Worm (Caenorhabditis elegans) whole organism, L2 larva: ENCODE measurements around the gene nhx-6.

Experiments used
- sem-4 ChIP-seq: fragments of 150-350 bp; optimal IDR thresholded peaks from 2 replicates; lab custom pipeline; 2014; ENCODE audit warnings: missing biosample characterization, missing genetic modification reagents, missing genetic modification characterization
- snpc-4 ChIP-seq: fragments of 150-350 bp; optimal IDR thresholded peaks from 2 replicates; lab custom pipeline; 2014; ENCODE audit warnings: missing biosample characterization, missing genetic modification characterization

DNA sequence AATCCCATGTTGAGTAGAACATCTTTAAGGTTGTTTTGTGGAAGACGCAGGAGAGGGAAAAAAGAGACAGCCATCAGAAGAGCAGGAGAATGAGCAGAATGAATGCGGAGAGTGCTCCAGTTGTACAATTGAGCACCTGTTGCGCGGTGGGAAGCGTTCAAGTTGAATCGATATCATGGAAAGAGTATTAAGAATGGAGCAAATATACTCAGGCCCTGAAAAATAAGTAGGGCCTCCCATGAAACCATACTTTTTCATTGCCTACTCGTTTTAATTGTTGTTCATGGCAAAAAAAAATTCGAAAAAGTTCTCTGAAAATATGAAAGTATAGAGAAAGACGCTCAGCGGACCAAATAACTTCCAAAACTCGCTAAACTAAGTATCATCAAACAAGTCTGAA is 48.5 kb downstream of the nhx-6 start, which contains the start of gene fbxb-48:
- no peak for TF ChIP-seq snpc-4 (tag; lab: Kevin White, UChicago)
- no peak for TF ChIP-seq sem-4
